Fruit fly (Drosophila melanogaster) Kc167 (cell line): ENCODE data around the gene Bet5.

Experiments
- Myc ChIP-seq: fragments of >200 bp; optimal IDR thresholded peaks from 2 replicates; lab custom pipeline; 2017; ENCODE audit warnings: missing external identifiers
- Sin3A ChIP-seq: fragments of >200 bp; optimal IDR thresholded peaks from 2 replicates; lab custom pipeline; 2018; ENCODE audit warnings: missing external identifiers
- h ChIP-seq: fragments of >200 bp; optimal IDR thresholded peaks from 3 replicates; lab custom pipeline; 2018; ENCODE audit warnings: missing external identifiers
- insv ChIP-seq: fragments of >200 bp; optimal IDR thresholded peaks from 3 replicates; lab custom pipeline; 2018; ENCODE audit warnings: missing external identifiers
- psq ChIP-seq: fragments of >200 bp; optimal IDR thresholded peaks from 2 replicates; lab custom pipeline; 2017; ENCODE audit warnings: missing external identifiers
- ttk ChIP-seq: sonication (Bioruptor generic); optimal IDR thresholded peaks from 2 replicates; lab custom pipeline; 2017; ENCODE audit warnings: missing external identifiers

Bet5 gene

dm6 chr3R:30179934-30180333 is at the start of gene Bet5:
Gene Bet5, plus strand, starts transcription at chr3R:30180232.
- TF ChIP-seq Myc (lab: Kevin White, UChicago) = no peak
- no peak for TF ChIP-seq ttk (lab: Kevin White, UChicago)
- TF ChIP-seq insv = no peak
- no peak for TF ChIP-seq h

- no peak for TF ChIP-seq insv
- TF ChIP-seq h = no peak
- TF ChIP-seq psq (lab: Kevin White, UChicago) = no peak
- TF ChIP-seq ttk (lab: Kevin White, UChicago) = no peak
- no peak for TF ChIP-seq Myc (lab: Kevin White, UChicago)
- TF ChIP-seq Sin3A = no peak
These were observed 47.7 kb upstream of the Bet5 start, which contains the start of gene CG31029 for dm6 chr3R:30132295-30132694. Gene CG31029, minus strand, starts transcription at chr3R:30132395.

- TF ChIP-seq insv (no peak), ttk (lab: Kevin White, UChicago) (no peak), h (no peak), psq (lab: Kevin White, UChicago) (no peak), Sin3A (no peak), Myc (lab: Kevin White, UChicago) (no peak)
These were observed 45.7 kb upstream of the Bet5 start, which contains the start of gene Tpi for dm6 chr3R:30134063-30135047. Gene Tpi, minus strand, starts transcription at chr3R:30134599.

dm6 chr3R:30149506-30149905 is 30.5 kb upstream of the Bet5 start, which contains the start of gene AdoR:
Gene AdoR, minus strand, starts transcription at chr3R:30149606.
- no peak for TF ChIP-seq Myc (lab: Kevin White, UChicago)
- TF ChIP-seq h = no peak
- no peak for TF ChIP-seq Sin3A
- TF ChIP-seq ttk (lab: Kevin White, UChicago) = no peak
- no peak for TF ChIP-seq insv
- TF ChIP-seq psq (lab: Kevin White, UChicago) = no peak

- TF ChIP-seq insv (no peak), h (no peak), Sin3A (no peak), Myc (lab: Kevin White, UChicago) (no peak), psq (lab: Kevin White, UChicago) (no peak), ttk (lab: Kevin White, UChicago) (no peak)
These were observed 29.4 kb upstream of the Bet5 start for dm6 chr3R:30150602-30151001.

- TF ChIP-seq Sin3A (no peak), Myc (lab: Kevin White, UChicago) (no peak), psq (lab: Kevin White, UChicago) (no peak), ttk (lab: Kevin White, UChicago) (no peak), insv (no peak), h (no peak)
These were observed 28.5 kb upstream of the Bet5 start, which contains the start of gene CG15529 for dm6 chr3R:30151300-30152109. Gene CG15529, plus strand, starts transcription at chr3R:30152059.

- TF ChIP-seq h (no peak), psq (lab: Kevin White, UChicago) (no peak), ttk (lab: Kevin White, UChicago) (no peak), Sin3A (no peak), Myc (lab: Kevin White, UChicago) (no peak), insv (no peak)
These were observed 26.2 kb upstream of the Bet5 start for dm6 chr3R:30153864-30154263.

- no peak for TF ChIP-seq insv
- no peak for TF ChIP-seq psq (lab: Kevin White, UChicago)
- TF ChIP-seq ttk (lab: Kevin White, UChicago) = no peak
- TF ChIP-seq Myc (lab: Kevin White, UChicago) = no peak
These were observed 19.6 kb upstream of the Bet5 start, which contains the start of gene CG11498 for dm6 chr3R:30160312-30160942. Gene CG11498, minus strand, starts transcription at chr3R:30160473.

dm6 chr3R:30163228-30163627 is 16.8 kb upstream of the Bet5 start:
- TF ChIP-seq Myc (lab: Kevin White, UChicago) (no peak), insv (no peak), Sin3A (no peak), psq (lab: Kevin White, UChicago) (no peak), ttk (lab: Kevin White, UChicago) (no peak), h (no peak)

- TF ChIP-seq insv = no peak
These were observed 15.9 kb upstream of the Bet5 start for dm6 chr3R:30164162-30164561.

- no peak for TF ChIP-seq psq (lab: Kevin White, UChicago)
- no peak for TF ChIP-seq insv
- TF ChIP-seq h = no peak
- no peak for TF ChIP-seq Myc (lab: Kevin White, UChicago)
- TF ChIP-seq Sin3A = no peak
These were observed 13.8 kb upstream of the Bet5 start, which contains the start of gene VhaAC45RP for dm6 chr3R:30166159-30166784. Gene VhaAC45RP, minus strand, starts transcription at chr3R:30166419.
